Worm (Caenorhabditis elegans): ENCODE results near the gene H14N18.4.

- TF ChIP-seq alr-1 (tag; optimal IDR thresholded peaks at IDR 0.05; ENCODE audit: borderline replicate concordance) (no peak), ztf-11 (tag; optimal IDR thresholded peaks at IDR 0.05) (no peak), ama-1 (optimal IDR thresholded peaks at IDR 0.05) (no peak), ceh-63 (GFP tag; optimal IDR thresholded peaks at IDR 0.05) (no peak), unc-62 (GFP tag; optimal IDR thresholded peaks at IDR 0.05) (no peak), ces-1 (GFP tag; optimal IDR thresholded peaks at IDR 0.05) (no peak), nhr-76 (tag; optimal IDR thresholded peaks at IDR 0.05) (no peak), aly-2 (tag; optimal IDR thresholded peaks at IDR 0.05) (no peak), sptf-1 (tag; optimal IDR thresholded peaks at IDR 0.05) (no peak), dpl-1 (GFP tag; optimal IDR thresholded peaks at IDR 0.05) (no peak), fkh-10 (GFP tag; optimal IDR thresholded peaks at IDR 0.05) (no peak)
Observed at ce11 chrV:8903916-8904315, 24.9 kb downstream of the H14N18.4 start.

All from whole organism, L1 larva.